Fruit fly (Drosophila melanogaster): ENCODE data around the gene Fit2.

DNA sequence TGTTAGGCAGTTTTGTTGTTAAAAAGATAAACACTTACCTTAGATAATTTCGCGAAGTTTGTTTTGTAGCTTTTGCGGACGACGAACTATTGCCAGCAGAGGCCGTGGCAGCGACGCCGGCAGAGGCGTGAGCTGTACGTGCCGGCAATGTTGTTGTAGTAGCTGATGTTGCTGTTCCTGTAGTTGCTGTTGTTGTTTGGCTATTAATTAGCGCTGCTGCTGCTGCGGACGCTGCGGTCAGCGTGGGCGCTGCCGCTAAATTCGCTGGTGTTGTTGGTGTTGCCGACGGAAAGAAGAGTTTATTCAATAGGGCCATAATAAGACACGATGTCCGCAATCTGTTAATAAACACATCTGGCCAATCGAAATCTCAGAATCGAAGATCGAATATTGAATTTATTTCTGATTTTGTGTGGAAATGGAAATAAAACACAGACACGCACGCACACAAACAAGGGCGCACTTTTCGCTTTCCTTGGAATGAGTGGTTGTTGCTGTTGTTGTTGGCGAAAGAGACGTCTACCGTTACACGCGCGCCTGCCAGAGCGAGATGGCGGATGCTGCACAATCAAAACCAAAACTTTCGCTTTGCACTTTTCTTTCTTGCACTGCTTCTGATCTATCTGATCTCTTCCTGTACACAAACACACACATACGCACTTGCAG lies 12.6 kb upstream of the Fit2 start:
- TF ChIP-seq fru (GFP tag; optimal IDR thresholded peaks at IDR 0.05) (no peak), Dfd (GFP tag; optimal IDR thresholded peaks at IDR 0.05) (no peak), Rel (GFP tag; optimal IDR thresholded peaks at IDR 0.05) (no peak), Rel (tag; optimal IDR thresholded peaks at IDR 0.05) (no peak), sage (GFP tag; optimal IDR thresholded peaks at IDR 0.05) (no peak), dl (GFP tag; optimal IDR thresholded peaks at IDR 0.05; ENCODE audit: insufficient read depth in 1 of 2, partially characterized antibody in 2 of 2) (no peak), Abd-B (GFP tag; optimal IDR thresholded peaks at IDR 0.05) (no peak), br (GFP tag; optimal IDR thresholded peaks at IDR 0.05) (no peak), CG32264 (GFP tag; optimal IDR thresholded peaks at IDR 0.05) (no peak), usp (GFP tag; optimal IDR thresholded peaks at IDR 0.05) (no peak), lola (GFP tag; optimal IDR thresholded peaks at IDR 0.05) (no peak), Dif (GFP tag; optimal IDR thresholded peaks at IDR 0.05; ENCODE audit: partially characterized antibody) (no peak), OdsH (GFP tag; optimal IDR thresholded peaks at IDR 0.05) (no peak), foxo (GFP tag; optimal IDR thresholded peaks at IDR 0.05) (no peak), GATAd (GFP tag; optimal IDR thresholded peaks at IDR 0.05) (no peak)
